Worm (Caenorhabditis elegans): ENCODE data around the gene F43E2.6.
"Not testable (repeated sequence)": the region's sequence is repeated elsewhere in the genome, so short reads cannot be mapped to it uniquely, and the experiment has no call there.

ce11 chrII:7370195-7370594 is 1.5 kb upstream of the F43E2.6 start, which contains the start of gene F43E2.11:
- not testable (repeated sequence) for TF ChIP-seq T22C8.4 (GFP tag; IDR thresholded peaks at IDR 0.05); ref-1 (GFP tag; conservative IDR thresholded peaks at IDR 0.05); cog-1 (tag; optimal IDR thresholded peaks at IDR 0.05); flt-1 (GFP tag; IDR thresholded peaks at IDR 0.05); tab-1 (GFP tag; IDR thresholded peaks at IDR 0.05); med-1 (GFP tag; optimal IDR thresholded peaks at IDR 0.05; ENCODE audit: insufficient read depth); klf-2 (GFP tag; conservative IDR thresholded peaks at IDR 0.05); ztf-29 (GFP tag; IDR thresholded peaks at IDR 0.05)
